Worm (Caenorhabditis elegans) whole organism, early embryonic: Measurements from ENCODE around the gene F36F12.3.

Experiments used
- F13C5.2 ChIP-seq: sonication (generic microtip); optimal IDR thresholded peaks from 2 replicates; lab custom pipeline; 2017; ENCODE audit warnings: mild to moderate bottlenecking, missing genetic modification characterization, inconsistent platforms, missing compliant biosample characterization
- ama-1 ChIP-seq: fragments of 150-350 bp; optimal IDR thresholded peaks from 2 replicates; lab custom pipeline; 2014
- ceh-13 ChIP-seq: fragments of 200-800 bp; sonication (Bioruptor generic); optimal IDR thresholded peaks from 2 replicates; lab custom pipeline; 2018; ENCODE audit warnings: mild to moderate bottlenecking, missing genetic modification characterization, missing compliant biosample characterization
- ceh-36 ChIP-seq: sonication (generic microtip); optimal IDR thresholded peaks from 2 replicates; lab custom pipeline; 2016; ENCODE audit warnings: missing genetic modification characterization, inconsistent platforms, missing compliant biosample characterization
- flt-1 ChIP-seq: fragments of 200-800 bp; sonication (Bioruptor generic); IDR thresholded peaks from 2 replicates; pipeline ENCODE4 v1.3.6; 2022; ENCODE audit warnings: missing genetic modification characterization, missing compliant biosample characterization
- hmbx-1 ChIP-seq: sonication (generic microtip); optimal IDR thresholded peaks from 2 replicates; lab custom pipeline; 2016; ENCODE audit warnings: mild to moderate bottlenecking, missing genetic modification characterization, missing compliant biosample characterization
- sea-1 ChIP-seq: fragments of 200-800 bp; sonication (Bioruptor generic); conservative IDR thresholded peaks from 2 replicates; pipeline ENCODE4 v1.3.6; 2022; ENCODE audit warnings: missing genetic modification characterization, missing compliant biosample characterization

DNA sequence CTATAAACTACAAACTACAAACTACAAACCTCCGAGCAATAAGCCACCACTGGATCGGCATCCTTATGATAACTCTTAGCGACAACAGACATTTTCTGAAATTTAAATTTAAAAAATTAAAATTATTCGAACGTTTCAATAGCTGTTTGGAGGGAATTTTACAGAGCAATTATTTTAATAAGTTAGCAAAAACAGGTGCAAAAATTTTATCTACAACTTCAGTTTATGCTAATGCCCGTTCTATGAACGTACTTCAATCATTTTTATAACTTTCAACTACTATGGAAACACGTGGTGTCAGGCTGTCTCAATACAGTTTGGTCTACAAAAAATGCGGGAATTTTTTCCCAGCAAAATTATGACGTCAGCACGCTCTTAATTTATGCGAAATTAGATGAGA is 32.1 kb upstream of the F36F12.3 start, which contains the start of gene comt-5:
- no peak for TF ChIP-seq sea-1 (GFP tag; lab: Robert Waterston, UW)
- TF ChIP-seq F13C5.2 (tag; lab: Kevin White, UChicago) = no peak
- TF ChIP-seq ceh-36 = no peak
- TF ChIP-seq flt-1 (GFP tag; lab: Robert Waterston, UW) = no peak
- TF ChIP-seq ama-1 = no peak
- TF ChIP-seq ceh-13 = no peak
- no peak for TF ChIP-seq hmbx-1 (tag; lab: Kevin White, UChicago)
